Worm (Caenorhabditis elegans): Measurements from ENCODE around the gene syx-5.
A peak's percentile ranks its signal among the peaks of the same experiment; 100 is the strongest.

Gene syx-5

DNA sequence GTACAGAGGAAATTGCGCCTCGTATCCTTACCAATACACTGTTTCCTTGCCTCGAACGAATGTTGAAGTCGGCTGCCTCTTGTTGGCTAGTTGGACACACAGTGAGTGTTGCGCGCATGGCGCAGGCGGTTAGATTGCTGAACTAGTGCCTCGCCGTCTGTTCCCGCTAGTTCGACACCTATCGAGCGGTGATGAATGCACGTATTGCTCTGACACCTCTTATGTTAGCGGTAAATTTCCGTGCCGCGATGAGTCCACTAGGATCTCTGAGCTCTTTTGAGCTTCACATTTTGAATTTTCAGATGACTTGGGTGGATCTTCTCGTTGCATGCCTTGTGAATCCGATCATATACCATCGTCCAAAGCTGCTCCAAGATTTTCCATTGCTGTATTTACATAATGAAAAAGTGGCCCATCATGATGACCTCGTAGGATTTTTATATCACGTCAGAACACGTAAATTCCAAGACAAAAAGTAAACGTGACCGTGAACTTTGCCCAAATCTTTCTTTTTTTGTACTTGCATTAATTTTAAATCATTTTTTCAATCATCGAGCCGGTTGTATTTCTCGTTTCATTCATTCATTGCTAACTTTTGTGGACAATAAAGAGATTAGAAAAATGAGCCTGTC, 18.2 kb downstream of the syx-5 start, which contains the start of gene F55A11.11 (continued):
- TF ChIP-seq sdz-12 (GFP tag; optimal IDR thresholded peaks at IDR 0.05) (peak; percentile 96), zip-11 (GFP tag; IDR thresholded peaks at IDR 0.05) (peak; percentile 89), ceh-28 (tag; optimal IDR thresholded peaks at IDR 0.05) (no peak), dmd-6 (GFP tag; IDR thresholded peaks at IDR 0.05) (peak; percentile 75), lin-1 (GFP tag; IDR thresholded peaks at IDR 0.05) (peak; percentile 95), nhr-6 (tag; optimal IDR thresholded peaks at IDR 0.05) (peak; percentile 22), rbr-2 (tag; optimal IDR thresholded peaks at IDR 0.05) (peak; percentile 84), F44E2.7 (GFP tag; IDR thresholded peaks at IDR 0.05) (peak; percentile 98), Y48G9A.11 (GFP tag; IDR thresholded peaks at IDR 0.05) (peak; percentile 91), arid-1 (GFP tag; conservative IDR thresholded peaks at IDR 0.05) (peak; percentile 94), ZK337.2 (GFP tag; IDR thresholded peaks at IDR 0.05) (peak; percentile 91), egl-43 (GFP tag; IDR thresholded peaks at IDR 0.05) (peak; percentile 99), lin-29 (GFP tag; IDR thresholded peaks at IDR 0.05) (peak; percentile 86), spr-1 (tag; optimal IDR thresholded peaks at IDR 0.05) (peak; percentile 91), tag-97 (GFP tag; IDR thresholded peaks at IDR 0.05) (no peak), set-16 (GFP tag; IDR thresholded peaks at IDR 0.05) (no peak; the same call in 1 of the 2 replicates), F37D6.2 (tag; optimal IDR thresholded peaks at IDR 0.05) (peak; percentile 53), nhr-76 (tag; optimal IDR thresholded peaks at IDR 0.05) (no peak), mdt-29 (GFP tag; IDR thresholded peaks at IDR 0.05) (peak; percentile 88), lsy-2 (tag; optimal IDR thresholded peaks at IDR 0.05) (peak in 1 of 2 experiments; percentile 79), dmd-9 (GFP tag; IDR thresholded peaks at IDR 0.05) (peak; percentile 76), F10B5.3 (tag; optimal IDR thresholded peaks at IDR 0.05) (peak; percentile 76), F26F4.8 (GFP tag; conservative IDR thresholded peaks at IDR 0.05) (peak; percentile 98), fkh-10 (GFP tag; optimal IDR thresholded peaks at IDR 0.05) (no peak), ctbp-1 (GFP tag; IDR thresholded peaks at IDR 0.05) (peak; percentile 95), nhr-102 (tag; optimal IDR thresholded peaks at IDR 0.05) (peak; percentile 82), php-3 (GFP tag; IDR thresholded peaks at IDR 0.05) (peak; percentile 93)

- TF ChIP-seq vab-7 (GFP tag; IDR thresholded peaks at IDR 0.05): no peak
- no peak for TF ChIP-seq hif-1 (tag; optimal IDR thresholded peaks at IDR 0.05)
- TF ChIP-seq spr-1 (tag; optimal IDR thresholded peaks at IDR 0.05): no peak
- TF ChIP-seq mxl-3 (GFP tag; optimal IDR thresholded peaks at IDR 0.05): no peak
- no peak for TF ChIP-seq gei-8 (GFP tag; optimal IDR thresholded peaks at IDR 0.05)
- no peak for TF ChIP-seq mxl-2 (GFP tag; conservative IDR thresholded peaks at IDR 0.05)
- TF ChIP-seq cey-2 (tag; optimal IDR thresholded peaks at IDR 0.05; ENCODE audit: borderline replicate concordance, insufficient read depth): no peak
- TF ChIP-seq ceh-28 (tag; optimal IDR thresholded peaks at IDR 0.05): no peak
- TF ChIP-seq ZK546.5 (tag; optimal IDR thresholded peaks at IDR 0.05): no peak
- TF ChIP-seq zip-11 (GFP tag; IDR thresholded peaks at IDR 0.05): no peak
- TF ChIP-seq daf-8 (GFP tag; IDR thresholded peaks at IDR 0.05): no peak
- TF ChIP-seq sdz-12 (GFP tag; optimal IDR thresholded peaks at IDR 0.05): no peak
- TF ChIP-seq Y48G9A.11 (GFP tag; IDR thresholded peaks at IDR 0.05): no peak
Observed at ce11 chrV:11787258-11787657, 22.6 kb downstream of the syx-5 start, which contains the start of gene F55A11.7. Gene F55A11.7 (minus strand): TSS chrV:11787443.

DNA sequence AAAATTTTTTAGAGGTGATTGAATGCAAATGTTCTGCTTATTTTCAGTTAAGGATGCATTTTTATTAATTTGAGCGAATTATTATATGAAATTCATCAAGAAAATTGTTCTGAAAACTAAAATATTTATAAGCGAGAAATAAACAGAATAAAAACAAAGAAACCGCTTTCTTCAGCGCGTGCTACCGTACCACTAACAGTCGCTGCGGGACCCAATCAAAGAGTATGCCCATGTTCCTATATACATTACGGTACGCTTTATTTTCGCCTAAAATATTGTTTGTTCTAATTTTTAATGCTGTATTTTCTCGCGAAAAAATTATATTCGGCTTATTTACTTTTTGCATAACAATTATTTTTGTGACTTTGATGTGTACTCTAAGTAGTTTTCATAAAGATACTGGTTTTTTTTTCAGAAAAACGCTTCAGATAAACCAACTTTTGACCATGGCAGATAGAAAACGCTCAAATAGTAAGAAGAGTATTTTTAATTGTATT, 23.1 kb downstream of the syx-5 start, which contains the start of gene F55A11.8:
Gene F55A11.8 (plus strand): TSS at position 447 of the 497 bp plus-strand sequence.
- TF ChIP-seq lin-38 (GFP tag; IDR thresholded peaks at IDR 0.05) (0 out of 2 replicates have a peak, but pooled peaks have one; percentile 17), set-16 (GFP tag; IDR thresholded peaks at IDR 0.05) (no peak), pha-4 (GFP tag; IDR thresholded peaks at IDR 0.05) (no peak), pha-4 (tag; optimal IDR thresholded peaks at IDR 0.05) (no peak)
